Fruit fly (Drosophila melanogaster) whole organism, prepupa: ENCODE data around the gene CG33235.

Experiments
- CG11762 ChIP-seq: fragments of 200-800 bp; sonication (Bioruptor generic); optimal IDR thresholded peaks from 3 replicates; lab custom pipeline; 2016; ENCODE audit warnings: missing biosample characterization, missing genetic modification characterization; ENCODE audit not compliant: insufficient read depth
- CG11902 ChIP-seq: fragments of 200-800 bp; sonication (Bioruptor generic); optimal IDR thresholded peaks from 3 replicates; lab custom pipeline; 2016; ENCODE audit warnings: missing biosample characterization, missing genetic modification characterization
- CG1621 ChIP-seq: fragments of 200-800 bp; sonication (Bioruptor generic); optimal IDR thresholded peaks from 3 replicates; lab custom pipeline; 2018; ENCODE audit warnings: missing biosample characterization, mild to moderate bottlenecking, missing genetic modification characterization
- CG3032 ChIP-seq: fragments of 200-800 bp; optimal IDR thresholded peaks from 2 replicates; lab custom pipeline; 2019; ENCODE audit warnings: missing biosample characterization, mild to moderate bottlenecking, missing genetic modification characterization, moderate library complexity
- CG31627 ChIP-seq: fragments of 200-800 bp; sonication (Bioruptor generic); optimal IDR thresholded peaks from 3 replicates; lab custom pipeline; 2016; ENCODE audit warnings: missing biosample characterization, missing genetic modification characterization
- CG34406 ChIP-seq: fragments of 200-800 bp; sonication (Bioruptor generic); optimal IDR thresholded peaks from 3 replicates; lab custom pipeline; 2016; ENCODE audit warnings: missing biosample characterization, missing genetic modification characterization
- CG3919 ChIP-seq: fragments of 200-800 bp; sonication (Bioruptor generic); optimal IDR thresholded peaks from 3 replicates; lab custom pipeline; 2016; ENCODE audit warnings: missing biosample characterization, missing genetic modification characterization
- CG4318 ChIP-seq: fragments of 200-800 bp; sonication (Bioruptor generic); optimal IDR thresholded peaks from 3 replicates; lab custom pipeline; 2017; ENCODE audit warnings: missing biosample characterization, mild to moderate bottlenecking, missing genetic modification characterization
- CG6163 ChIP-seq: fragments of 200-800 bp; sonication (Bioruptor generic); IDR thresholded peaks from 3 replicates; pipeline ENCODE4 v1.3.6; 2022; ENCODE audit warnings: missing biosample characterization, missing genetic modification characterization
- CG6276 ChIP-seq: fragments of 200-800 bp; sonication (Bioruptor generic); optimal IDR thresholded peaks from 2 replicates; lab custom pipeline; 2017; ENCODE audit warnings: missing biosample characterization, mild to moderate bottlenecking, missing genetic modification characterization
- CG6792 ChIP-seq: fragments of 200-800 bp; sonication (Bioruptor generic); optimal IDR thresholded peaks from 3 replicates; lab custom pipeline; 2016; ENCODE audit warnings: missing biosample characterization, missing genetic modification characterization
- CG6854 ChIP-seq: fragments of 200-800 bp; sonication (Bioruptor generic); optimal IDR thresholded peaks from 2 replicates; lab custom pipeline; 2017; ENCODE audit warnings: missing biosample characterization, mild to moderate bottlenecking, missing genetic modification characterization
- CG7368 ChIP-seq: fragments of 200-800 bp; sonication (Bioruptor generic); optimal IDR thresholded peaks from 3 replicates; lab custom pipeline; 2016; ENCODE audit warnings: missing biosample characterization, missing genetic modification characterization
- Eip75B ChIP-seq: fragments of 200-800 bp; sonication (Bioruptor generic); optimal IDR thresholded peaks from 3 replicates; lab custom pipeline; 2016; ENCODE audit warnings: missing biosample characterization, missing genetic modification characterization
- Eip78C ChIP-seq: fragments of 200-800 bp; sonication (Bioruptor generic); peaks from one replicate; lab custom pipeline; 2016; ENCODE audit warnings: missing biosample characterization, missing genetic modification characterization
- Eip93F ChIP-seq: fragments of 200-800 bp; sonication (Bioruptor generic); optimal IDR thresholded peaks from 2 replicates; lab custom pipeline; 2016; ENCODE audit warnings: missing biosample characterization, mild to moderate bottlenecking, missing genetic modification characterization
- Ets21C ChIP-seq: fragments of 200-800 bp; sonication (Bioruptor generic); optimal IDR thresholded peaks from 3 replicates; lab custom pipeline; 2016; ENCODE audit warnings: missing biosample characterization, missing genetic modification characterization
- Hr38 ChIP-seq: sonication (Bioruptor generic); optimal IDR thresholded peaks from 2 replicates; lab custom pipeline; 2016; ENCODE audit warnings: missing biosample characterization, missing genetic modification characterization
- Hr39 ChIP-seq: fragments of 200-800 bp; sonication (Bioruptor generic); optimal IDR thresholded peaks from 2 replicates; lab custom pipeline; 2016; ENCODE audit warnings: missing biosample characterization, missing genetic modification characterization
- Hr4 ChIP-seq: fragments of 200-800 bp; sonication (Bioruptor generic); optimal IDR thresholded peaks from 3 replicates; lab custom pipeline; 2016; ENCODE audit warnings: missing biosample characterization, missing genetic modification characterization
- Met ChIP-seq: fragments of 200-800 bp; sonication (Bioruptor generic); optimal IDR thresholded peaks from 3 replicates; lab custom pipeline; 2016; ENCODE audit warnings: missing biosample characterization, missing genetic modification characterization
- Smox ChIP-seq: fragments of 200-800 bp; sonication (Bioruptor generic); optimal IDR thresholded peaks from 3 replicates; lab custom pipeline; 2016; ENCODE audit warnings: missing biosample characterization, missing genetic modification characterization
- Sox102F ChIP-seq: fragments of 200-800 bp; sonication (Bioruptor generic); optimal IDR thresholded peaks from 2 replicates; lab custom pipeline; 2016; ENCODE audit warnings: missing biosample characterization, mild to moderate bottlenecking, missing genetic modification characterization
- achi ChIP-seq: fragments of 200-800 bp; sonication (Bioruptor generic); optimal IDR thresholded peaks from 3 replicates; lab custom pipeline; 2016; ENCODE audit warnings: missing biosample characterization, missing genetic modification characterization
- acj6 ChIP-seq: fragments of 200-800 bp; sonication (Bioruptor generic); optimal IDR thresholded peaks from 3 replicates; lab custom pipeline; 2016; ENCODE audit warnings: missing biosample characterization, missing genetic modification characterization
- cyc ChIP-seq: fragments of 200-800 bp; sonication (Bioruptor generic); optimal IDR thresholded peaks from 3 replicates; lab custom pipeline; 2016; ENCODE audit warnings: missing biosample characterization, missing genetic modification characterization
- dac ChIP-seq: fragments of 200-800 bp; sonication (Bioruptor generic); optimal IDR thresholded peaks from 2 replicates; lab custom pipeline; 2017; ENCODE audit warnings: missing biosample characterization, mild to moderate bottlenecking, missing genetic modification characterization
- fd85E ChIP-seq: fragments of 200-800 bp; sonication (Bioruptor generic); optimal IDR thresholded peaks from 3 replicates; lab custom pipeline; 2016; ENCODE audit warnings: missing biosample characterization, missing genetic modification characterization
- fkh ChIP-seq: fragments of 200-800 bp; sonication (Bioruptor generic); optimal IDR thresholded peaks from 3 replicates; lab custom pipeline; 2017; ENCODE audit warnings: missing biosample characterization, mild to moderate bottlenecking, missing genetic modification characterization, moderate library complexity
- net ChIP-seq: fragments of 200-800 bp; sonication (Bioruptor generic); optimal IDR thresholded peaks from 3 replicates; lab custom pipeline; 2016; ENCODE audit warnings: missing biosample characterization, missing genetic modification characterization
- spab ChIP-seq: fragments of 200-800 bp; sonication (Bioruptor generic); optimal IDR thresholded peaks from 2 replicates; lab custom pipeline; 2017; ENCODE audit warnings: missing biosample characterization, mild to moderate bottlenecking, missing genetic modification characterization, missing genetic modification reagents
- svp ChIP-seq: fragments of 200-800 bp; sonication (Bioruptor generic); peaks from one replicate; lab custom pipeline; 2016; ENCODE audit warnings: missing biosample characterization, missing genetic modification characterization

The CG33235 gene

dm6 chrX:11518435-11518834 is 27.1 kb upstream of the CG33235 start (continued):
- TF ChIP-seq CG3032 (peak; percentile 46), CG31627 (GFP tag; lab: Kevin White, UChicago) (no peak), CG11902 (GFP tag; lab: Kevin White, UChicago) (no peak), net (peak; percentile 71), Eip75B (peak; percentile 24), CG6163 (GFP tag; lab: Robert Waterston, UW) (peak; percentile 91), CG6792 (no peak), CG3919 (GFP tag; lab: Kevin White, UChicago) (peak; percentile 60), CG34406 (no peak)

dm6 chrX:11517295-11517694 is 25.9 kb upstream of the CG33235 start:
- TF ChIP-seq spab (GFP tag; lab: Kevin White, UChicago), result no peak
- TF ChIP-seq Eip75B, result no peak
- no peak for TF ChIP-seq Eip93F (GFP tag; lab: Kevin White, UChicago)
- TF ChIP-seq dac (GFP tag; lab: Kevin White, UChicago), result no peak
- TF ChIP-seq CG6792, result no peak
- TF ChIP-seq achi, result no peak
- TF ChIP-seq CG4318, result no peak
- no peak for TF ChIP-seq fd85E (GFP tag; lab: Kevin White, UChicago)
- no peak for TF ChIP-seq Met (GFP tag; lab: Kevin White, UChicago)

- no peak for TF ChIP-seq CG1621 (tag; lab: Kevin White, UChicago)
- TF ChIP-seq CG31627 (GFP tag; lab: Kevin White, UChicago), result no peak
- no peak for TF ChIP-seq spab (GFP tag; lab: Kevin White, UChicago)
- no peak for TF ChIP-seq Hr4 (GFP tag; lab: Kevin White, UChicago)
- no peak for TF ChIP-seq svp (GFP tag; lab: Kevin White, UChicago)
- TF ChIP-seq Hr38, result no peak
- no peak for TF ChIP-seq Smox (GFP tag; lab: Kevin White, UChicago)
- no peak for TF ChIP-seq fd85E (GFP tag; lab: Kevin White, UChicago)
- no peak for TF ChIP-seq dac (GFP tag; lab: Kevin White, UChicago)
- no peak for TF ChIP-seq Sox102F
- TF ChIP-seq CG7368 (GFP tag; lab: Kevin White, UChicago), result no peak
- TF ChIP-seq CG11762, result no peak
These were observed 24.2 kb upstream of the CG33235 start for dm6 chrX:11515550-11515949.

dm6 chrX:11512868-11513267 is 21.5 kb upstream of the CG33235 start:
- TF ChIP-seq fkh (GFP tag; lab: Kevin White, UChicago) (peak; percentile 56), Smox (GFP tag; lab: Kevin White, UChicago) (no peak), CG6854 (GFP tag; lab: Kevin White, UChicago) (no peak), spab (GFP tag; lab: Kevin White, UChicago) (no peak), Ets21C (no peak)
- TF ChIP-seq, all 60 proteins: peak for 1

dm6 chrX:11511955-11512354 is 20.6 kb upstream of the CG33235 start:
- TF ChIP-seq Eip78C (GFP tag; lab: Kevin White, UChicago) (peak; percentile 59), CG6792 (no peak)

dm6 chrX:11511299-11511698 is 19.9 kb upstream of the CG33235 start:
- TF ChIP-seq CG6276 (GFP tag; lab: Kevin White, UChicago) (no peak), acj6 (GFP tag; lab: Kevin White, UChicago) (no peak), Hr39 (no peak), Eip75B (no peak), CG7368 (GFP tag; lab: Kevin White, UChicago) (no peak), fd85E (GFP tag; lab: Kevin White, UChicago) (no peak), cyc (GFP tag; lab: Kevin White, UChicago) (no peak)
